Worm (Caenorhabditis elegans) whole organism, young adult: Measurements from ENCODE around the gene F01G4.6.

ENCODE experiments used
- F10E7.11 ChIP-seq: sonication (generic microtip); optimal IDR thresholded peaks from 2 replicates; lab custom pipeline; 2017; ENCODE audit warnings: mild to moderate bottlenecking, missing genetic modification characterization, moderate library complexity, missing compliant biosample characterization
- F22D6.2 ChIP-seq: sonication (generic microtip); optimal IDR thresholded peaks from 2 replicates; lab custom pipeline; 2016; ENCODE audit warnings: mild to moderate bottlenecking, missing genetic modification characterization, missing compliant biosample characterization
- F39B2.1 ChIP-seq: fragments of 200-800 bp; sonication (Bioruptor generic); IDR thresholded peaks from 2 replicates; pipeline ENCODE4 v1.3.6; 2022; ENCODE audit warnings: missing genetic modification reagents, missing genetic modification characterization, missing compliant biosample characterization
- F55B11.4 ChIP-seq: sonication (generic microtip); optimal IDR thresholded peaks from 2 replicates; lab custom pipeline; 2016; ENCODE audit warnings: missing compliant biosample characterization, missing genetic modification characterization, borderline replicate concordance; ENCODE audit not compliant: insufficient read depth
- T07F8.4 ChIP-seq: sonication (generic microtip); optimal IDR thresholded peaks from 2 replicates; lab custom pipeline; 2016; ENCODE audit warnings: mild to moderate bottlenecking, missing genetic modification characterization, moderate library complexity, missing compliant biosample characterization
- Y79H2A.3 ChIP-seq: fragments of 200-800 bp; sonication (Bioruptor generic); conservative IDR thresholded peaks from 2 replicates; pipeline ENCODE4 v1.3.6; 2022; ENCODE audit warnings: missing genetic modification reagents, missing genetic modification characterization, missing compliant biosample characterization
- Y95B8A.8 ChIP-seq: fragments of 200-800 bp; sonication (Bioruptor generic); IDR thresholded peaks from 2 replicates; pipeline ENCODE4 v1.3.6; 2022; ENCODE audit warnings: missing genetic modification reagents, missing genetic modification characterization, missing compliant biosample characterization
- ZK185.1 ChIP-seq: sonication (generic microtip); optimal IDR thresholded peaks from 2 replicates; lab custom pipeline; 2016; ENCODE audit warnings: mild to moderate bottlenecking, missing genetic modification characterization, missing compliant biosample characterization; ENCODE audit not compliant: poor library complexity, severe bottlenecking
- aptf-3 ChIP-seq: fragments of 200-800 bp; sonication (Bioruptor generic); IDR thresholded peaks from 2 replicates; pipeline ENCODE4 v1.3.6; 2022; ENCODE audit warnings: missing genetic modification characterization, missing compliant biosample characterization
- atf-7 ChIP-seq: sonication (generic microtip); optimal IDR thresholded peaks from 2 replicates; lab custom pipeline; 2017; ENCODE audit warnings: mild to moderate bottlenecking, missing genetic modification characterization, missing compliant biosample characterization
- attf-3 ChIP-seq: fragments of 200-800 bp; sonication (Bioruptor generic); conservative IDR thresholded peaks from 2 replicates; pipeline ENCODE4 v1.3.6; 2022; ENCODE audit warnings: missing genetic modification reagents, missing genetic modification characterization, missing compliant biosample characterization
- attf-5 ChIP-seq: fragments of 200-800 bp; sonication (Bioruptor generic); optimal IDR thresholded peaks from 2 replicates; lab custom pipeline; 2018; ENCODE audit warnings: mild to moderate bottlenecking, missing genetic modification characterization, missing compliant biosample characterization
- bed-1 ChIP-seq: fragments of 200-800 bp; sonication (Bioruptor generic); IDR thresholded peaks from 2 replicates; pipeline ENCODE4 v1.3.6; 2022; ENCODE audit warnings: missing genetic modification reagents, missing genetic modification characterization, missing compliant biosample characterization
- cebp-1 ChIP-seq, 2 experiments: fragments of 200-800 bp in 1 of 2; sonication (Bioruptor generic) in 1 of 2; sonication (generic microtip) in 1 of 2; IDR thresholded peaks in 1 of 2; optimal IDR thresholded peaks in 1 of 2; 2 replicates each; pipeline versions ENCODE4 v1.3.6 to Lab custom; 2017 to 2022; ENCODE audit warnings: missing compliant biosample characterization in 2 of 2, missing genetic modification characterization in 2 of 2, mild to moderate bottlenecking in 1 of 2, missing genetic modification reagents in 1 of 2, moderate library complexity in 1 of 2
- cebp-2 ChIP-seq: fragments of 200-800 bp; sonication (Bioruptor generic); IDR thresholded peaks from 2 replicates; pipeline ENCODE4 v1.3.6; 2022; ENCODE audit warnings: missing genetic modification characterization, missing compliant biosample characterization
- ceh-100 ChIP-seq: fragments of 200-800 bp; sonication (Bioruptor generic); IDR thresholded peaks from 2 replicates; pipeline ENCODE4 v1.3.6; 2022; ENCODE audit warnings: missing genetic modification reagents, missing genetic modification characterization, missing compliant biosample characterization
- ceh-40 ChIP-seq: fragments of 200-800 bp; sonication (Bioruptor generic); IDR thresholded peaks from 2 replicates; pipeline ENCODE4 v1.3.6; 2022; ENCODE audit warnings: missing genetic modification characterization, missing compliant biosample characterization
- ceh-58 ChIP-seq: fragments of 200-800 bp; sonication (Bioruptor generic); IDR thresholded peaks from 2 replicates; pipeline ENCODE4 v1.3.6; 2022; ENCODE audit warnings: missing genetic modification characterization, missing compliant biosample characterization
- ceh-79 ChIP-seq: sonication (generic microtip); optimal IDR thresholded peaks from 2 replicates; lab custom pipeline; 2017; ENCODE audit warnings: mild to moderate bottlenecking, missing genetic modification characterization, missing compliant biosample characterization
- dpff-1 ChIP-seq: sonication (generic microtip); optimal IDR thresholded peaks from 2 replicates; lab custom pipeline; 2017; ENCODE audit warnings: mild to moderate bottlenecking, missing genetic modification characterization, missing compliant biosample characterization
- efl-1 ChIP-seq: fragments of 150-350 bp; optimal IDR thresholded peaks from 2 replicates; lab custom pipeline; 2014; ENCODE audit warnings: missing biosample characterization, missing genetic modification reagents, missing genetic modification characterization
- egl-18 ChIP-seq: fragments of 200-800 bp; sonication (Bioruptor generic); IDR thresholded peaks from 2 replicates; pipeline ENCODE4 v1.3.6; 2022; ENCODE audit warnings: missing genetic modification reagents, missing genetic modification characterization, missing compliant biosample characterization
- egrh-3 ChIP-seq: fragments of 200-800 bp; sonication (Bioruptor generic); IDR thresholded peaks from 2 replicates; pipeline ENCODE4 v1.3.6; 2022; ENCODE audit warnings: missing genetic modification reagents, missing genetic modification characterization, missing compliant biosample characterization
- ekl-4 ChIP-seq: fragments of 200-800 bp; sonication (Bioruptor generic); IDR thresholded peaks from 2 replicates; pipeline ENCODE4 v1.3.6; 2022; ENCODE audit warnings: missing genetic modification reagents, missing genetic modification characterization, missing compliant biosample characterization
- hlh-12 ChIP-seq: sonication (generic microtip); optimal IDR thresholded peaks from 2 replicates; lab custom pipeline; 2016; ENCODE audit warnings: missing genetic modification characterization, missing compliant biosample characterization
- hlh-26 ChIP-seq: fragments of 200-800 bp; sonication (Bioruptor generic); conservative IDR thresholded peaks from 2 replicates; pipeline ENCODE4 v1.3.6; 2022; ENCODE audit warnings: missing genetic modification reagents, missing genetic modification characterization, missing compliant biosample characterization
- hmg-20 ChIP-seq: fragments of 200-800 bp; sonication (Bioruptor generic); IDR thresholded peaks from 2 replicates; pipeline ENCODE4 v1.3.6; 2022; ENCODE audit warnings: missing genetic modification reagents, missing genetic modification characterization, missing compliant biosample characterization
- hsf-1 ChIP-seq: fragments of 200-800 bp; sonication (Bioruptor generic); IDR thresholded peaks from 2 replicates; pipeline ENCODE4 v1.3.6; 2022; ENCODE audit warnings: missing genetic modification reagents, missing genetic modification characterization, missing compliant biosample characterization
- lag-1 ChIP-seq: fragments of 200-800 bp; sonication (Bioruptor generic); IDR thresholded peaks from 2 replicates; pipeline ENCODE4 v1.3.6; 2022; ENCODE audit warnings: missing genetic modification reagents, missing genetic modification characterization, missing compliant biosample characterization
- let-607 ChIP-seq, 2 experiments: fragments of 200-800 bp in 1 of 2; sonication (Bioruptor generic) in 1 of 2; sonication (generic microtip) in 1 of 2; optimal IDR thresholded peaks; 2 replicates each; lab custom pipeline; 2016 to 2018; ENCODE audit warnings: mild to moderate bottlenecking in 2 of 2, missing compliant biosample characterization in 2 of 2, missing genetic modification characterization in 2 of 2, moderate library complexity in 2 of 2, missing genotype in 1 of 2
- lin-26 ChIP-seq: fragments of 200-800 bp; sonication (Bioruptor generic); IDR thresholded peaks from 2 replicates; pipeline ENCODE4 v1.3.6; 2022; ENCODE audit warnings: missing genetic modification reagents, missing genetic modification characterization, missing compliant biosample characterization
- lin-54 ChIP-seq: fragments of 200-800 bp; sonication (Bioruptor generic); optimal IDR thresholded peaks from 2 replicates; lab custom pipeline; 2018; ENCODE audit warnings: mild to moderate bottlenecking, missing genetic modification characterization, missing compliant biosample characterization
- madf-10 ChIP-seq: sonication (generic microtip); optimal IDR thresholded peaks from 2 replicates; lab custom pipeline; 2016; ENCODE audit warnings: mild to moderate bottlenecking, missing genetic modification characterization, missing compliant biosample characterization
- madf-8 ChIP-seq: fragments of 200-800 bp; sonication (Bioruptor generic); conservative IDR thresholded peaks from 2 replicates; pipeline ENCODE4 v1.3.6; 2022; ENCODE audit warnings: missing genetic modification reagents, missing genetic modification characterization, missing compliant biosample characterization
- mel-28 ChIP-seq: sonication (generic microtip); optimal IDR thresholded peaks from 2 replicates; lab custom pipeline; 2016; ENCODE audit warnings: borderline replicate concordance, mild to moderate bottlenecking, missing genetic modification characterization, missing compliant biosample characterization
- nfya-2 ChIP-seq: fragments of 200-800 bp; sonication (Bioruptor generic); IDR thresholded peaks from 2 replicates; pipeline ENCODE4 v1.3.6; 2022; ENCODE audit warnings: missing genetic modification reagents, missing genetic modification characterization, missing compliant biosample characterization
- nhr-120 ChIP-seq: fragments of 200-800 bp; sonication (Bioruptor generic); IDR thresholded peaks from 2 replicates; pipeline ENCODE4 v1.3.6; 2022; ENCODE audit warnings: missing genetic modification characterization, missing compliant biosample characterization
- nhr-27 ChIP-seq: fragments of 200-800 bp; sonication (Bioruptor generic); optimal IDR thresholded peaks from 2 replicates; lab custom pipeline; 2018; ENCODE audit warnings: mild to moderate bottlenecking, missing genetic modification characterization, moderate library complexity, missing compliant biosample characterization
- nhr-90 ChIP-seq: sonication (generic microtip); optimal IDR thresholded peaks from 2 replicates; lab custom pipeline; 2016; ENCODE audit warnings: missing genotype, mild to moderate bottlenecking, missing genetic modification characterization, missing compliant biosample characterization
- rcor-1 ChIP-seq: fragments of 200-800 bp; sonication (Bioruptor generic); IDR thresholded peaks from 2 replicates; pipeline ENCODE4 v1.3.6; 2022; ENCODE audit warnings: missing genetic modification reagents, missing genetic modification characterization, missing compliant biosample characterization
- rec-8 ChIP-seq, 2 experiments: sonication (generic microtip); optimal IDR thresholded peaks; 2 replicates each; lab custom pipeline; 2016; ENCODE audit warnings: mild to moderate bottlenecking in 2 of 2, missing genetic modification characterization in 2 of 2, missing genetic modification reagents in 2 of 2, missing genotype in 2 of 2, missing biosample characterization in 1 of 2, missing compliant biosample characterization in 1 of 2, moderate library complexity in 1 of 2
- sdz-38 ChIP-seq: sonication (generic microtip); optimal IDR thresholded peaks from 2 replicates; lab custom pipeline; 2016; ENCODE audit warnings: missing genotype, missing genetic modification characterization, missing compliant biosample characterization
- snpc-3.4 ChIP-seq: sonication (generic microtip); optimal IDR thresholded peaks from 2 replicates; lab custom pipeline; 2017; ENCODE audit warnings: missing genetic modification characterization, mild to moderate bottlenecking, missing compliant biosample characterization, antibody characterized with exemption, moderate library complexity, missing genotype, missing genetic modification reagents
- tbp1 ChIP-seq: fragments of 200-800 bp; sonication (Bioruptor generic); optimal IDR thresholded peaks from 2 replicates; lab custom pipeline; 2018; ENCODE audit warnings: mild to moderate bottlenecking, missing genetic modification characterization, missing compliant biosample characterization
- unc-130 ChIP-seq: sonication (generic microtip); optimal IDR thresholded peaks from 2 replicates; lab custom pipeline; 2016; ENCODE audit warnings: missing genetic modification reagents, missing genetic modification characterization, missing compliant biosample characterization
- ztf-22 ChIP-seq: fragments of 200-800 bp; sonication (Bioruptor generic); optimal IDR thresholded peaks from 2 replicates; lab custom pipeline; 2018; ENCODE audit warnings: mild to moderate bottlenecking, missing genetic modification characterization, moderate library complexity, missing compliant biosample characterization
- ztf-26 ChIP-seq: sonication (generic microtip); optimal IDR thresholded peaks from 2 replicates; lab custom pipeline; 2017; ENCODE audit warnings: missing genetic modification characterization, missing compliant biosample characterization
- ztf-3 ChIP-seq: fragments of 200-800 bp; sonication (Bioruptor generic); optimal IDR thresholded peaks from 2 replicates; lab custom pipeline; 2018; ENCODE audit warnings: mild to moderate bottlenecking, missing genetic modification characterization, missing compliant biosample characterization

Gene F01G4.6

ce11 chrIV:11145929-11146339 is 3.4 kb downstream of the F01G4.6 start (continued):
- TF ChIP-seq ztf-3 (GFP tag; lab: Kevin White, UChicago) (no peak), hlh-12 (tag; lab: Kevin White, UChicago) (no peak), F10E7.11 (tag; lab: Kevin White, UChicago) (peak; percentile 91), nhr-27 (tag; lab: Kevin White, UChicago) (peak; percentile 75), egrh-3 (GFP tag; lab: Robert Waterston, UW) (no peak), T07F8.4 (no peak), snpc-3.4 (tag; lab: Kevin White, UChicago) (peak; percentile 53), F39B2.1 (GFP tag; lab: Robert Waterston, UW) (no peak), dpff-1 (tag; lab: Kevin White, UChicago) (peak; percentile 91), ZK185.1 (tag; lab: Kevin White, UChicago) (no peak), attf-5 (GFP tag; lab: Kevin White, UChicago) (peak; percentile 17), hmg-20 (GFP tag; lab: Robert Waterston, UW) (no peak), cebp-1 (GFP tag; IDR thresholded peaks at IDR 0.05; lab: Robert Waterston, UW) (no peak), cebp-1 (tag; optimal IDR thresholded peaks at IDR 0.05; lab: Kevin White, UChicago) (peak; percentile 28), rec-8 (tag; optimal IDR thresholded peaks at IDR 0.05; lab: Kevin White, UChicago) (peak in 1 of 2 experiments; percentile 53), ztf-22 (GFP tag; lab: Kevin White, UChicago) (no peak), hsf-1 (GFP tag; lab: Robert Waterston, UW) (peak; percentile 74), mel-28 (tag; lab: Kevin White, UChicago) (no peak), efl-1 (GFP tag; lab: Kevin White, UChicago) (no peak), nhr-120 (no peak), ceh-40 (GFP tag; lab: Robert Waterston, UW) (0 out of 2 replicates have a peak, but pooled peaks have one; percentile 14), cebp-2 (GFP tag; lab: Robert Waterston, UW) (no peak; the same call in 1 of the 2 replicates), ekl-4 (GFP tag; lab: Robert Waterston, UW) (peak; percentile 72), F22D6.2 (no peak), Y79H2A.3 (GFP tag; lab: Robert Waterston, UW) (0 out of 2 replicates have a peak, but pooled peaks have one; percentile 39), rcor-1 (no peak), let-607 (tag; optimal IDR thresholded peaks at IDR 0.05; lab: Kevin White, UChicago) (no peak), ceh-79 (peak; percentile 57), unc-130 (GFP tag; lab: Kevin White, UChicago) (peak; percentile 83), madf-10 (tag; lab: Kevin White, UChicago) (no peak), lag-1 (GFP tag; lab: Robert Waterston, UW) (no peak), nhr-90 (tag; lab: Kevin White, UChicago) (peak; percentile 24), lin-54 (GFP tag; lab: Kevin White, UChicago) (peak; percentile 46), aptf-3 (GFP tag; lab: Robert Waterston, UW) (no peak), madf-8 (GFP tag; lab: Robert Waterston, UW) (no peak), ceh-100 (GFP tag; lab: Robert Waterston, UW) (peak; percentile 20; the same call in 1 of the 2 replicates), ztf-26 (peak; percentile 2), atf-7 (tag; lab: Kevin White, UChicago) (peak; percentile 46), ceh-58 (no peak), hlh-26 (GFP tag; lab: Robert Waterston, UW) (no peak), attf-3 (GFP tag; lab: Robert Waterston, UW) (no peak), F55B11.4 (tag; lab: Kevin White, UChicago) (no peak), bed-1 (GFP tag; lab: Robert Waterston, UW) (no peak), egl-18 (no peak), nfya-2 (GFP tag; lab: Robert Waterston, UW) (peak; percentile 73; the same call in 1 of the 2 replicates), sdz-38 (tag; lab: Kevin White, UChicago) (no peak), Y95B8A.8 (0 out of 2 replicates have a peak, but pooled peaks have one; percentile 50), lin-26 (GFP tag; lab: Robert Waterston, UW) (peak; percentile 59), tbp1 (GFP tag; lab: Kevin White, UChicago) (peak; percentile 42)
